Worm (Caenorhabditis elegans) whole organism, L3 larva: ENCODE results near the gene C49F8.14.

Experiments
- R02D3.7 ChIP-seq: fragments of 150-350 bp; optimal IDR thresholded peaks from 2 replicates; lab custom pipeline; 2014; ENCODE audit warnings: missing biosample characterization, missing genetic modification characterization
- ZK546.5 ChIP-seq: sonication (generic microtip); optimal IDR thresholded peaks from 2 replicates; lab custom pipeline; 2017; ENCODE audit warnings: missing biosample characterization, missing genetic modification characterization
- aly-2 ChIP-seq: fragments of 150-350 bp; optimal IDR thresholded peaks from 2 replicates; lab custom pipeline; 2014; ENCODE audit warnings: missing biosample characterization, missing genetic modification characterization
- ama-1 ChIP-seq: fragments of 150-350 bp; optimal IDR thresholded peaks from 2 replicates; lab custom pipeline; 2018
- ceh-82 ChIP-seq: fragments of 150-350 bp; optimal IDR thresholded peaks from 2 replicates; lab custom pipeline; 2014; ENCODE audit warnings: missing biosample characterization, missing genetic modification characterization
- ceh-9 ChIP-seq: sonication (generic microtip); optimal IDR thresholded peaks from 2 replicates; lab custom pipeline; 2018; ENCODE audit warnings: missing biosample characterization, missing genetic modification characterization
- egl-27 ChIP-seq: sonication (generic microtip); optimal IDR thresholded peaks from 4 replicates; lab custom pipeline; 2017; ENCODE audit warnings: missing biosample characterization, missing genetic modification reagents, missing genetic modification characterization
- egl-5 ChIP-seq: fragments of 150-350 bp; optimal IDR thresholded peaks from 2 replicates; lab custom pipeline; 2017; ENCODE audit warnings: missing biosample characterization, missing genetic modification reagents, missing genetic modification characterization, inconsistent platforms
- elt-1 ChIP-seq: fragments of 150-350 bp; optimal IDR thresholded peaks from 2 replicates; lab custom pipeline; 2014; ENCODE audit warnings: missing biosample characterization, missing genetic modification characterization
- elt-2 ChIP-seq: sonication (generic microtip); optimal IDR thresholded peaks from 2 replicates; lab custom pipeline; 2016; ENCODE audit warnings: missing genetic modification reagents, mild to moderate bottlenecking, missing genetic modification characterization, missing compliant biosample characterization
- elt-3 ChIP-seq, 3 experiments: fragments of 150-350 bp in 1 of 3; sonication (generic microtip) in 2 of 3; optimal IDR thresholded peaks; 2 replicates in 2 of 3; 4 replicates in 1 of 3; lab custom pipeline; 2014 to 2017; ENCODE audit warnings: missing biosample characterization in 3 of 3, missing genetic modification characterization in 3 of 3
- eor-1 ChIP-seq, 2 experiments: fragments of 150-350 bp; optimal IDR thresholded peaks; 2 replicates each; lab custom pipeline; 2014 to 2018; ENCODE audit warnings: missing biosample characterization in 2 of 2, missing genetic modification characterization in 2 of 2
- fkh-10 ChIP-seq: sonication (generic microtip); optimal IDR thresholded peaks from 2 replicates; lab custom pipeline; 2017; ENCODE audit warnings: missing biosample characterization, missing genetic modification reagents, missing genetic modification characterization
- fkh-2 ChIP-seq: fragments of 150-350 bp; optimal IDR thresholded peaks from 2 replicates; lab custom pipeline; 2014; ENCODE audit warnings: missing biosample characterization, missing genetic modification reagents, missing genetic modification characterization
- hmg-11 ChIP-seq: sonication (generic microtip); optimal IDR thresholded peaks from 2 replicates; lab custom pipeline; 2016; ENCODE audit warnings: missing genetic modification characterization, missing compliant biosample characterization
- jun-1 ChIP-seq: fragments of 150-350 bp; optimal IDR thresholded peaks from 2 replicates; lab custom pipeline; 2014; ENCODE audit warnings: missing biosample characterization, missing genetic modification reagents, missing genetic modification characterization
- lin-15B ChIP-seq: fragments of 150-350 bp; optimal IDR thresholded peaks from 2 replicates; lab custom pipeline; 2014; ENCODE audit warnings: missing biosample characterization, missing genetic modification characterization
- lin-39 ChIP-seq: fragments of 150-350 bp; optimal IDR thresholded peaks from 2 replicates; lab custom pipeline; 2018; ENCODE audit warnings: missing biosample characterization, missing genetic modification reagents, missing genetic modification characterization
- lsy-12 ChIP-seq: sonication (generic microtip); optimal IDR thresholded peaks from 2 replicates; lab custom pipeline; 2016; ENCODE audit warnings: mild to moderate bottlenecking, missing genetic modification characterization, missing compliant biosample characterization
- mdl-1 ChIP-seq: fragments of 150-350 bp; optimal IDR thresholded peaks from 2 replicates; lab custom pipeline; 2014; ENCODE audit warnings: missing biosample characterization, missing genetic modification characterization
- mml-1 ChIP-seq: fragments of 150-350 bp; sonication (generic microtip); optimal IDR thresholded peaks from 3 replicates; lab custom pipeline; 2014; ENCODE audit warnings: missing biosample characterization, missing genetic modification characterization
- nfya-1 ChIP-seq: sonication (generic microtip); optimal IDR thresholded peaks from 2 replicates; lab custom pipeline; 2017; ENCODE audit warnings: missing genetic modification characterization, mild to moderate bottlenecking, missing compliant biosample characterization, antibody characterized with exemption, moderate library complexity; ENCODE audit not compliant: insufficient read depth
- nhr-11 ChIP-seq: fragments of 150-350 bp; optimal IDR thresholded peaks from 2 replicates; lab custom pipeline; 2014; ENCODE audit warnings: missing biosample characterization, missing genetic modification characterization
- nhr-12 ChIP-seq: fragments of 150-350 bp; optimal IDR thresholded peaks from 2 replicates; lab custom pipeline; 2014; ENCODE audit warnings: missing biosample characterization, missing genetic modification characterization
- nhr-23 ChIP-seq: fragments of 150-350 bp; optimal IDR thresholded peaks from 2 replicates; lab custom pipeline; 2014; ENCODE audit warnings: missing biosample characterization, missing genetic modification reagents, missing genetic modification characterization
- nhr-25 ChIP-seq: sonication (generic microtip); optimal IDR thresholded peaks from 2 replicates; lab custom pipeline; 2017; ENCODE audit warnings: missing biosample characterization, missing genetic modification characterization
- nhr-28 ChIP-seq: fragments of 150-350 bp; optimal IDR thresholded peaks from 2 replicates; lab custom pipeline; 2014; ENCODE audit warnings: missing biosample characterization, missing genetic modification characterization
- nhr-43 ChIP-seq: sonication (generic microtip); optimal IDR thresholded peaks from 2 replicates; lab custom pipeline; 2016; ENCODE audit warnings: mild to moderate bottlenecking, missing genetic modification characterization, missing compliant biosample characterization; ENCODE audit not compliant: poor library complexity, severe bottlenecking
- nhr-67 ChIP-seq: fragments of 150-350 bp; optimal IDR thresholded peaks from 2 replicates; lab custom pipeline; 2014; ENCODE audit warnings: missing biosample characterization, missing genetic modification characterization
- nhr-76 ChIP-seq: fragments of 150-350 bp; sonication (generic microtip); optimal IDR thresholded peaks from 5 replicates; lab custom pipeline; 2014; ENCODE audit warnings: missing biosample characterization, missing genetic modification characterization
- nhr-77 ChIP-seq: fragments of 150-350 bp; optimal IDR thresholded peaks from 2 replicates; lab custom pipeline; 2014; ENCODE audit warnings: missing biosample characterization, missing genetic modification characterization
- pha-4 ChIP-seq: fragments of 150-350 bp; optimal IDR thresholded peaks from 2 replicates; lab custom pipeline; 2014; ENCODE audit warnings: missing biosample characterization, missing genetic modification reagents, missing genetic modification characterization
- pqm-1 ChIP-seq: fragments of 150-350 bp; optimal IDR thresholded peaks from 2 replicates; lab custom pipeline; 2017; ENCODE audit warnings: missing biosample characterization, missing genetic modification characterization, inconsistent platforms
- sea-2 ChIP-seq: fragments of 150-350 bp; sonication (generic microtip); optimal IDR thresholded peaks from 4 replicates; lab custom pipeline; 2014; ENCODE audit warnings: missing biosample characterization, missing genetic modification reagents, missing genetic modification characterization
- skn-1 ChIP-seq: fragments of 150-350 bp; optimal IDR thresholded peaks from 2 replicates; lab custom pipeline; 2014; ENCODE audit warnings: missing biosample characterization, missing genetic modification characterization
- snpc-4 ChIP-seq: fragments of 150-350 bp; optimal IDR thresholded peaks from 2 replicates; lab custom pipeline; 2014; ENCODE audit warnings: missing biosample characterization, missing genetic modification characterization
- tbx-2 ChIP-seq: sonication (generic microtip); optimal IDR thresholded peaks from 2 replicates; lab custom pipeline; 2016; ENCODE audit warnings: mild to moderate bottlenecking, missing genetic modification characterization, missing compliant biosample characterization
- unc-62 ChIP-seq: fragments of 150-350 bp; sonication (generic microtip); optimal IDR thresholded peaks from 4 replicates; lab custom pipeline; 2014; ENCODE audit warnings: missing biosample characterization, missing genetic modification reagents, missing genetic modification characterization
- zag-1 ChIP-seq: fragments of 150-350 bp; optimal IDR thresholded peaks from 2 replicates; lab custom pipeline; 2014; ENCODE audit warnings: missing biosample characterization, missing genetic modification characterization
- ztf-4 ChIP-seq: fragments of 150-350 bp; optimal IDR thresholded peaks from 2 replicates; lab custom pipeline; 2014; ENCODE audit warnings: missing biosample characterization, missing genetic modification characterization

The C49F8.14 gene

ce11 chrX:13360632-13361031 is 16.1 kb downstream of the C49F8.14 start:
- TF ChIP-seq nfya-1 (tag; lab: Kevin White, UChicago) (no peak), elt-2 (tag; lab: Kevin White, UChicago) (peak; percentile 93), ceh-82 (tag; lab: Kevin White, UChicago) (no peak), fkh-10 (GFP tag; lab: Kevin White, UChicago) (no peak), egl-5 (no peak), pqm-1 (tag; lab: Kevin White, UChicago) (peak; percentile 98), pha-4 (tag; lab: Kevin White, UChicago) (peak; percentile 55), eor-1 (tag; optimal IDR thresholded peaks at IDR 0.05; lab: Kevin White, UChicago) (no peak), lin-39 (tag; lab: Kevin White, UChicago) (no peak), nhr-11 (tag; lab: Kevin White, UChicago) (no peak), nhr-28 (tag; lab: Kevin White, UChicago) (no peak), nhr-23 (no peak), skn-1 (tag; lab: Kevin White, UChicago) (no peak)

DNA sequence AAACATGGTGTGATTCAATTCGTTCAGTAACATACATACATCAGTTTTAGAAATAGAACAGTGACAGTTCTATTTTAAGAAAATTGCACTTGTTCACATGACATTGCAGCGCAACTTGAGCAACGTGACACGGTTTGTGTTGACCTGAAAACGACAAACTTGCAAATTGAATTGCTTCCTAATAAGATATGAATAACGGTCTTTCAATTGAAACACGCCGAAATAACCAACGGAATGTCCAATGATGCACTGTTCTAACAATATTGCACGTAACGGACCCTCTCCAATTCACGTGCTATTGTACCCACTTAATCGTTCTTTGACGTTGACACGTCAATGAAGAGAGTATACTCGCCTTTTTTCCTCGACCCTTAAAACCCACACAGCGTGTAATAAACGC is 16.9 kb downstream of the C49F8.14 start:
- TF ChIP-seq pha-4 (tag; lab: Kevin White, UChicago) (peak; percentile 47), elt-2 (tag; lab: Kevin White, UChicago) (peak; percentile 67), zag-1 (tag; lab: Kevin White, UChicago) (no peak), nhr-43 (peak; percentile 22), aly-2 (tag; lab: Kevin White, UChicago) (no peak), nhr-23 (no peak), mml-1 (peak; percentile 78), nhr-12 (tag; lab: Kevin White, UChicago) (no peak), egl-27 (tag; lab: Kevin White, UChicago) (peak; percentile 19), nhr-67 (tag; lab: Kevin White, UChicago) (no peak), elt-3 (tag; optimal IDR thresholded peaks at IDR 0.05; lab: Kevin White, UChicago) (no peak), unc-62 (no peak), lsy-12 (tag; lab: Kevin White, UChicago) (no peak), nhr-25 (peak; percentile 12), pqm-1 (tag; lab: Kevin White, UChicago) (peak; percentile 80), fkh-10 (GFP tag; lab: Kevin White, UChicago) (no peak)

ce11 chrX:13358573-13358972 is 18.2 kb downstream of the C49F8.14 start:
- TF ChIP-seq jun-1 = peak; percentile 93
- TF ChIP-seq mdl-1 (tag; lab: Kevin White, UChicago) = peak; percentile 88
- TF ChIP-seq pha-4 (tag; lab: Kevin White, UChicago) = peak; percentile 95
- no peak for TF ChIP-seq fkh-2 (tag; lab: Kevin White, UChicago)
- TF ChIP-seq nfya-1 (tag; lab: Kevin White, UChicago) = peak; percentile 63
- TF ChIP-seq nhr-43 = peak; percentile 97
- peak; percentile 32 for TF ChIP-seq egl-5
- TF ChIP-seq elt-3 (tag; optimal IDR thresholded peaks at IDR 0.05; lab: Kevin White, UChicago) = peak in 2 of 3 experiments; percentile 33 to 61
- TF ChIP-seq skn-1 (tag; lab: Kevin White, UChicago) = no peak
- no peak for TF ChIP-seq ceh-9 (tag; lab: Kevin White, UChicago)
- no peak for TF ChIP-seq lin-39 (tag; lab: Kevin White, UChicago)
- TF ChIP-seq nhr-77 (tag; lab: Kevin White, UChicago) = no peak
- peak; percentile 78 for TF ChIP-seq fkh-10 (GFP tag; lab: Kevin White, UChicago)
- TF ChIP-seq nhr-11 (tag; lab: Kevin White, UChicago) = peak; percentile 90
- TF ChIP-seq elt-1 (tag; lab: Kevin White, UChicago) = no peak
- TF ChIP-seq nhr-76 = peak; percentile 54
- TF ChIP-seq hmg-11 (tag; lab: Kevin White, UChicago) = no peak
- peak; percentile 91 for TF ChIP-seq pqm-1 (tag; lab: Kevin White, UChicago)
- TF ChIP-seq egl-27 (tag; lab: Kevin White, UChicago) = peak; percentile 69
- TF ChIP-seq unc-62 = no peak
- TF ChIP-seq lin-15B (tag; lab: Kevin White, UChicago) = no peak
- no peak for TF ChIP-seq sea-2
- peak; percentile 89 for TF ChIP-seq nhr-25
- peak; percentile 12 for TF ChIP-seq ztf-4 (tag; lab: Kevin White, UChicago)
- TF ChIP-seq elt-2 (tag; lab: Kevin White, UChicago) = peak; percentile 78
- no peak for TF ChIP-seq nhr-12 (tag; lab: Kevin White, UChicago)
- TF ChIP-seq mml-1 = peak; percentile 89
- peak; percentile 87 for TF ChIP-seq nhr-23
- no peak for TF ChIP-seq ZK546.5
- peak; percentile 81 for TF ChIP-seq ama-1
- peak; percentile 80 for TF ChIP-seq tbx-2 (tag; lab: Kevin White, UChicago)
- TF ChIP-seq nhr-28 (tag; lab: Kevin White, UChicago) = no peak
- peak; percentile 18 for TF ChIP-seq R02D3.7 (tag; lab: Kevin White, UChicago)
- no peak for TF ChIP-seq snpc-4 (tag; lab: Kevin White, UChicago)
- peak; percentile 59 for TF ChIP-seq lsy-12 (tag; lab: Kevin White, UChicago)
